Worm (Caenorhabditis elegans) whole organism, early embryonic: ENCODE results near the gene H32C10.1.

ENCODE experiments used
- B0310.2 ChIP-seq: sonication (generic microtip); optimal IDR thresholded peaks from 2 replicates; lab custom pipeline; 2016; ENCODE audit warnings: mild to moderate bottlenecking, missing genetic modification characterization, missing compliant biosample characterization
- F13C5.2 ChIP-seq: sonication (generic microtip); optimal IDR thresholded peaks from 2 replicates; lab custom pipeline; 2017; ENCODE audit warnings: mild to moderate bottlenecking, missing genetic modification characterization, inconsistent platforms, missing compliant biosample characterization
- ama-1 ChIP-seq: fragments of 150-350 bp; optimal IDR thresholded peaks from 2 replicates; lab custom pipeline; 2014
- ceh-13 ChIP-seq: fragments of 200-800 bp; sonication (Bioruptor generic); optimal IDR thresholded peaks from 2 replicates; lab custom pipeline; 2018; ENCODE audit warnings: mild to moderate bottlenecking, missing genetic modification characterization, missing compliant biosample characterization
- ceh-36 ChIP-seq: sonication (generic microtip); optimal IDR thresholded peaks from 2 replicates; lab custom pipeline; 2016; ENCODE audit warnings: missing genetic modification characterization, inconsistent platforms, missing compliant biosample characterization
- flt-1 ChIP-seq: fragments of 200-800 bp; sonication (Bioruptor generic); IDR thresholded peaks from 2 replicates; pipeline ENCODE4 v1.3.6; 2022; ENCODE audit warnings: missing genetic modification characterization, missing compliant biosample characterization
- hmg-4 ChIP-seq: fragments of 200-800 bp; sonication (Bioruptor generic); optimal IDR thresholded peaks from 2 replicates; lab custom pipeline; 2018; ENCODE audit warnings: mild to moderate bottlenecking, missing genetic modification characterization, missing compliant biosample characterization
- hnd-1 ChIP-seq: sonication (generic microtip); optimal IDR thresholded peaks from 2 replicates; lab custom pipeline; 2016; ENCODE audit warnings: missing genetic modification characterization, missing compliant biosample characterization
- pes-1 ChIP-seq: fragments of 200-800 bp; sonication (Bioruptor generic); IDR thresholded peaks from 2 replicates; pipeline ENCODE4 v1.3.6; 2022; ENCODE audit warnings: missing genetic modification reagents, missing genetic modification characterization, missing compliant biosample characterization
- tbx-11 ChIP-seq: fragments of 200-800 bp; sonication (Bioruptor generic); IDR thresholded peaks from 2 replicates; pipeline ENCODE4 v1.3.6; 2022; ENCODE audit warnings: missing genetic modification characterization, missing compliant biosample characterization
- tbx-37 ChIP-seq: fragments of 200-800 bp; sonication (Bioruptor generic); conservative IDR thresholded peaks from 2 replicates; pipeline ENCODE4 v1.3.6; 2022; ENCODE audit warnings: missing genetic modification reagents, missing genetic modification characterization, missing compliant biosample characterization
- tra-4 ChIP-seq: sonication (generic microtip); optimal IDR thresholded peaks from 2 replicates; lab custom pipeline; 2017; ENCODE audit warnings: missing genetic modification characterization, missing compliant biosample characterization

DNA sequence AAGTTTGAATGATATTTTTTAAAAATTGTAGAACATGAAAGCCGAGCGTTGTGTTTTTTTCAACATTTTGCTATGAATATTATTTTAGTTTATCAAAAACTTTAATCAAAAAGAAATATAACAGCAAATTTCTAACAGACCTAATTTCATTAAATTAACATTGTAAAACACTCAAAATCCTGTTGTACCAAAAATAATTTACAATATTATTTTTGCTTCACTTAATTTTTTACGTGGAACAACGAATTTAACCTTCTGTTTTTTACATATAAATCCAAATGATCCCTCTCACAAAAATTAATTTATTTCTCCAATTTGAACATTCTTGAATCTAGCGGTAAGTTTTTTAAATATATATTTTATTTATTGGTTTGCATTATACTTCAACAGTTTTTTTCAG is at the start of gene H32C10.1:
- TF ChIP-seq ama-1, result no peak
- TF ChIP-seq flt-1 (GFP tag; lab: Robert Waterston, UW), result no peak
- TF ChIP-seq hnd-1, result no peak
- TF ChIP-seq ceh-13, result no peak
- TF ChIP-seq F13C5.2 (tag; lab: Kevin White, UChicago), result no peak
- TF ChIP-seq tbx-11 (GFP tag; lab: Robert Waterston, UW), result no peak
- no peak for TF ChIP-seq ceh-36 (tag; lab: Kevin White, UChicago)
- no peak for TF ChIP-seq pes-1 (GFP tag; lab: Robert Waterston, UW)
- no peak for TF ChIP-seq tra-4 (tag; lab: Kevin White, UChicago)
- TF ChIP-seq hmg-4 (GFP tag; lab: Kevin White, UChicago), result no peak
- TF ChIP-seq B0310.2, result no peak
- no peak for TF ChIP-seq tbx-37 (GFP tag; lab: Robert Waterston, UW)
